Worm (Caenorhabditis elegans) whole organism, L3 larva: ENCODE measurements around the gene srw-143.

Experiments
- aly-2 ChIP-seq: fragments of 150-350 bp; optimal IDR thresholded peaks from 2 replicates; lab custom pipeline; 2014; ENCODE audit warnings: missing biosample characterization, missing genetic modification characterization
- fkh-10 ChIP-seq: sonication (generic microtip); optimal IDR thresholded peaks from 2 replicates; lab custom pipeline; 2017; ENCODE audit warnings: missing biosample characterization, missing genetic modification reagents, missing genetic modification characterization
- lin-15B ChIP-seq: fragments of 150-350 bp; optimal IDR thresholded peaks from 2 replicates; lab custom pipeline; 2014; ENCODE audit warnings: missing biosample characterization, missing genetic modification characterization
- nhr-11 ChIP-seq: fragments of 150-350 bp; optimal IDR thresholded peaks from 2 replicates; lab custom pipeline; 2014; ENCODE audit warnings: missing biosample characterization, missing genetic modification characterization
- nhr-28 ChIP-seq: fragments of 150-350 bp; optimal IDR thresholded peaks from 2 replicates; lab custom pipeline; 2014; ENCODE audit warnings: missing biosample characterization, missing genetic modification characterization
- skn-1 ChIP-seq: fragments of 150-350 bp; optimal IDR thresholded peaks from 2 replicates; lab custom pipeline; 2014; ENCODE audit warnings: missing biosample characterization, missing genetic modification characterization
- unc-62 ChIP-seq: fragments of 150-350 bp; sonication (generic microtip); optimal IDR thresholded peaks from 4 replicates; lab custom pipeline; 2014; ENCODE audit warnings: missing biosample characterization, missing genetic modification reagents, missing genetic modification characterization
- ztf-11 ChIP-seq: fragments of 150-350 bp; optimal IDR thresholded peaks from 2 replicates; lab custom pipeline; 2014; ENCODE audit warnings: missing biosample characterization, missing genetic modification characterization

DNA sequence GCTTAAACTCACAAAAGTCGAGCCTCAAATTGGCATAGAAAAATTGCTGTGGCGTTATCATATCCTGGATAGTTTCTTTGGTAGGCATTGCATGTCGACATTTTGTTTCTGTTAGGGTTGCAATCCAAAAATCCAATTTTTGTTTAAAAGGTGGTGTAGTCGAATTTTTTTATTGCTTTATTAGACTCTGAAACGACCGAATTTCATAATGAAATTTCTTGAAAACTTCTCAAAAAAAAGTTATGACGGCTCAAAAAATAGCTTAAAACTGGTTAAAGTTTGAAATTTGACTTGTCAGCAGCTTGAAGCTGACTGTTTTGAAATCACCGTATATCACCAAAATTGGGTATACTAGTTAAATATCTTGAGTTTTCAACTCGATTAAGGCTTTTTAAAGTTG lies at the start of gene srw-143:
- TF ChIP-seq nhr-28 (tag; lab: Kevin White, UChicago) (no peak), unc-62 (GFP tag; lab: Kevin White, UChicago) (no peak), skn-1 (tag; lab: Kevin White, UChicago) (no peak), fkh-10 (no peak), ztf-11 (tag; lab: Kevin White, UChicago) (no peak), aly-2 (tag; lab: Kevin White, UChicago) (no peak), lin-15B (no peak), nhr-11 (no peak)
